Fruit fly (Drosophila melanogaster) whole organism, wandering third instar larva: ENCODE results near the gene CG31381.

Source experiments
- Myc ChIP-seq: fragments of >200 bp; optimal IDR thresholded peaks from 2 replicates; lab custom pipeline; 2017
- OdsH ChIP-seq: fragments of 200-800 bp; sonication (Bioruptor generic); optimal IDR thresholded peaks from 2 replicates; lab custom pipeline; 2016; ENCODE audit warnings: missing biosample characterization, mild to moderate bottlenecking, missing genetic modification characterization
- Rel ChIP-seq, 2 experiments: fragments of 200-800 bp; sonication (Bioruptor generic) in 1 of 2; optimal IDR thresholded peaks; 2 replicates in 1 of 2; 3 replicates in 1 of 2; lab custom pipeline; 2016 to 2019; ENCODE audit warnings: mild to moderate bottlenecking in 2 of 2, missing biosample characterization in 2 of 2, missing genetic modification characterization in 2 of 2, moderate library complexity in 1 of 2
- Sp1 ChIP-seq: fragments of 200-800 bp; sonication (Bioruptor generic); optimal IDR thresholded peaks from 3 replicates; lab custom pipeline; 2019; ENCODE audit warnings: missing biosample characterization, mild to moderate bottlenecking, missing genetic modification characterization, moderate library complexity
- Vsx2 ChIP-seq: fragments of 200-300, 225-300 bp; sonication (Bioruptor generic); optimal IDR thresholded peaks from 2 replicates; lab custom pipeline; 2018; ENCODE audit warnings: missing biosample characterization, missing genetic modification characterization; ENCODE audit not compliant: partially characterized antibody
- br ChIP-seq: fragments of 200-800 bp; sonication (Bioruptor generic); optimal IDR thresholded peaks from 2 replicates; lab custom pipeline; 2016; ENCODE audit warnings: missing biosample characterization, missing genetic modification characterization
- foxo ChIP-seq, 2 experiments: fragments of 200-800 bp; sonication (Bioruptor generic); optimal IDR thresholded peaks; 2 replicates in 1 of 2; 3 replicates in 1 of 2; lab custom pipeline; 2016 to 2017; ENCODE audit warnings: missing biosample characterization in 2 of 2, missing genetic modification characterization in 2 of 2
- psq ChIP-seq: fragments of 200-800 bp; sonication (Bioruptor generic); optimal IDR thresholded peaks from 3 replicates; lab custom pipeline; 2017; ENCODE audit warnings: missing biosample characterization, mild to moderate bottlenecking, missing genetic modification characterization, moderate library complexity
- rgr ChIP-seq: fragments of 200-800 bp; sonication (Bioruptor generic); optimal IDR thresholded peaks from 3 replicates; lab custom pipeline; 2016; ENCODE audit warnings: missing biosample characterization, mild to moderate bottlenecking, missing genetic modification characterization
- tai ChIP-seq: sonication (Bioruptor generic); optimal IDR thresholded peaks from 2 replicates; lab custom pipeline; 2016; ENCODE audit warnings: missing biosample characterization, missing genetic modification characterization

DNA sequence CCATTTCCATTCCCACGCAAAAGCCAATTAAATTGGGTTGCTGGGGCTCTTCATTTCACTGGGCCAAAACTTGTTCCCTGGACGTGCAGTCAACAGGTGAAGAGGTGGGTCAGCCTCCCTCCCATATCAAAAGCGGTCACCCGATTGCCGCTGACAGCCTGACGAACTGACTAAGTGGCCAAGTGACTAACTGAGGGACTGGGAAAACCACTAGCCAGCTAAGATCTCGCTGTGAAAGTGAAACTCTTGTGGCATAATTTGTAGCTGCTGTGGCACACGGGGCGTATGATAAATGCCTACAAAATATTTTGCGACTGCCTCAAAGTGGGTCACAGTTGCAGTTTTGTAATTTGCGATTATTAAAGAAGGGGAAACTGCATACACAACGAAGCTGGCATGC lies 11.6 kb downstream of the CG31381 start:
- TF ChIP-seq psq (no peak), tai (GFP tag; lab: Kevin White, UChicago) (no peak), br (no peak), OdsH (GFP tag; lab: Kevin White, UChicago) (no peak), Myc (lab: Kevin White, UChicago) (no peak), foxo (GFP tag; optimal IDR thresholded peaks at IDR 0.05; lab: Kevin White, UChicago) (no peak), rgr (GFP tag; lab: Kevin White, UChicago) (no peak), Sp1 (GFP tag; lab: Kevin White, UChicago) (no peak), Vsx2 (GFP tag; lab: Kevin White, UChicago) (no peak), Rel (GFP tag; optimal IDR thresholded peaks at IDR 0.05; lab: Kevin White, UChicago) (no peak), Rel (tag; optimal IDR thresholded peaks at IDR 0.05; lab: Kevin White, UChicago) (no peak)
